Fruit fly (Drosophila melanogaster) whole organism, wandering third instar larva: ENCODE data around the gene CG10479.

Experiments
- Abd-B ChIP-seq: fragments of >200 bp; optimal IDR thresholded peaks from 2 replicates; lab custom pipeline; 2017; ENCODE audit warnings: missing biosample characterization, missing genetic modification characterization
- CG32264 ChIP-seq: fragments of 200-800 bp; sonication (Bioruptor generic); optimal IDR thresholded peaks from 2 replicates; lab custom pipeline; 2016; ENCODE audit warnings: missing biosample characterization, missing genetic modification characterization
- CG9705 ChIP-seq: fragments of 200-800 bp; sonication (Bioruptor generic); optimal IDR thresholded peaks from 2 replicates; lab custom pipeline; 2018; ENCODE audit warnings: missing biosample characterization, mild to moderate bottlenecking, missing genetic modification characterization
- CrebA ChIP-seq: fragments of 200-800 bp; sonication (Bioruptor generic); optimal IDR thresholded peaks from 2 replicates; lab custom pipeline; 2016; ENCODE audit warnings: missing biosample characterization, mild to moderate bottlenecking, missing genetic modification characterization, borderline replicate concordance
- Dfd ChIP-seq: fragments of >200 bp; optimal IDR thresholded peaks from 2 replicates; lab custom pipeline; 2017; ENCODE audit warnings: missing biosample characterization, missing genetic modification characterization
- GATAd ChIP-seq: sonication (Bioruptor generic); optimal IDR thresholded peaks from 2 replicates; lab custom pipeline; 2016; ENCODE audit warnings: missing biosample characterization, missing genetic modification characterization
- HLH106 ChIP-seq: fragments of 200-800 bp; optimal IDR thresholded peaks from 3 replicates; lab custom pipeline; 2019; ENCODE audit warnings: missing biosample characterization, mild to moderate bottlenecking, missing genetic modification characterization, moderate library complexity
- Hnf4 ChIP-seq: fragments of 200-800 bp; sonication (Bioruptor generic); optimal IDR thresholded peaks from 2 replicates; lab custom pipeline; 2016; ENCODE audit warnings: missing biosample characterization, mild to moderate bottlenecking, missing genetic modification characterization
- Hr78 ChIP-seq: fragments of >200 bp; optimal IDR thresholded peaks from 2 replicates; lab custom pipeline; 2017; ENCODE audit warnings: missing biosample characterization, missing genetic modification characterization
- Hr83 ChIP-seq: fragments of 200-300 bp; sonication (Bioruptor generic); optimal IDR thresholded peaks from 2 replicates; lab custom pipeline; 2016; ENCODE audit warnings: missing biosample characterization, mild to moderate bottlenecking, missing genetic modification characterization, moderate library complexity; ENCODE audit not compliant: poor library complexity, severe bottlenecking
- Jra ChIP-seq: sonication (Bioruptor generic); optimal IDR thresholded peaks from 2 replicates; lab custom pipeline; 2016; ENCODE audit warnings: missing biosample characterization, missing genetic modification characterization
- Mio ChIP-seq: sonication (Bioruptor generic); optimal IDR thresholded peaks from 2 replicates; lab custom pipeline; 2016; ENCODE audit warnings: missing biosample characterization, missing genetic modification characterization
- N ChIP-seq: fragments of >200 bp; optimal IDR thresholded peaks from 2 replicates; lab custom pipeline; 2018; ENCODE audit warnings: missing biosample characterization, missing external identifiers, missing genetic modification characterization
- OdsH ChIP-seq: fragments of 200-800 bp; sonication (Bioruptor generic); optimal IDR thresholded peaks from 2 replicates; lab custom pipeline; 2016; ENCODE audit warnings: missing biosample characterization, mild to moderate bottlenecking, missing genetic modification characterization
- Rel ChIP-seq, 2 experiments: fragments of 200-800 bp; sonication (Bioruptor generic) in 1 of 2; optimal IDR thresholded peaks; 2 replicates in 1 of 2; 3 replicates in 1 of 2; lab custom pipeline; 2016 to 2019; ENCODE audit warnings: mild to moderate bottlenecking in 2 of 2, missing biosample characterization in 2 of 2, missing genetic modification characterization in 2 of 2, moderate library complexity in 1 of 2
- Sp1 ChIP-seq: fragments of 200-800 bp; sonication (Bioruptor generic); optimal IDR thresholded peaks from 3 replicates; lab custom pipeline; 2019; ENCODE audit warnings: missing biosample characterization, mild to moderate bottlenecking, missing genetic modification characterization, moderate library complexity
- br ChIP-seq: fragments of 200-800 bp; sonication (Bioruptor generic); optimal IDR thresholded peaks from 2 replicates; lab custom pipeline; 2016; ENCODE audit warnings: missing biosample characterization, missing genetic modification characterization
- brk ChIP-seq: fragments of 200-800 bp; sonication (Bioruptor generic); optimal IDR thresholded peaks from 2 replicates; lab custom pipeline; 2016; ENCODE audit warnings: missing biosample characterization, mild to moderate bottlenecking, missing genetic modification characterization
- dl ChIP-seq, 2 experiments: fragments of 175-275, 200-275 bp in 1 of 2; fragments of 200-275 bp in 1 of 2; sonication (Bioruptor generic); optimal IDR thresholded peaks; lab custom pipeline; 2018; ENCODE audit warnings: mild to moderate bottlenecking in 2 of 2, missing biosample characterization in 2 of 2, missing genetic modification characterization in 2 of 2, moderate library complexity in 2 of 2; ENCODE audit not compliant: partially characterized antibody in 2 of 2, insufficient read depth in 1 of 2
- dmrt93B ChIP-seq: fragments of 200-800 bp; sonication (Bioruptor generic); optimal IDR thresholded peaks from 2 replicates; lab custom pipeline; 2018; ENCODE audit warnings: missing biosample characterization, mild to moderate bottlenecking, missing genetic modification characterization
- dsf ChIP-seq: sonication (Bioruptor generic); optimal IDR thresholded peaks from 2 replicates; lab custom pipeline; 2016; ENCODE audit warnings: missing biosample characterization, missing genetic modification characterization, borderline replicate concordance
- ey ChIP-seq: fragments of 200-800 bp; sonication (Bioruptor generic); optimal IDR thresholded peaks from 2 replicates; lab custom pipeline; 2016; ENCODE audit warnings: missing biosample characterization, missing genetic modification characterization
- fru ChIP-seq: fragments of 200-800 bp; sonication (Bioruptor generic); optimal IDR thresholded peaks from 3 replicates; lab custom pipeline; 2016; ENCODE audit warnings: missing biosample characterization, mild to moderate bottlenecking, missing genetic modification characterization
- h ChIP-seq: fragments of 200-800 bp; sonication (Bioruptor generic); optimal IDR thresholded peaks from 3 replicates; lab custom pipeline; 2016; ENCODE audit warnings: missing biosample characterization, mild to moderate bottlenecking, missing genetic modification characterization
- jim ChIP-seq: fragments of 175-275, 200-325 bp; sonication (Bioruptor generic); optimal IDR thresholded peaks from 2 replicates; lab custom pipeline; 2016; ENCODE audit warnings: missing biosample characterization, mild to moderate bottlenecking, missing genetic modification characterization
- lola ChIP-seq: fragments of >200 bp; optimal IDR thresholded peaks from 2 replicates; lab custom pipeline; 2017; ENCODE audit warnings: missing biosample characterization, missing genetic modification characterization
- pan ChIP-seq: fragments of >200 bp; optimal IDR thresholded peaks from 2 replicates; lab custom pipeline; 2017
- rgr ChIP-seq: fragments of 200-800 bp; sonication (Bioruptor generic); optimal IDR thresholded peaks from 3 replicates; lab custom pipeline; 2016; ENCODE audit warnings: missing biosample characterization, mild to moderate bottlenecking, missing genetic modification characterization
- sage ChIP-seq: fragments of 200-800 bp; sonication (Bioruptor generic); optimal IDR thresholded peaks from 2 replicates; lab custom pipeline; 2016; ENCODE audit warnings: missing biosample characterization, mild to moderate bottlenecking, missing genetic modification characterization
- sv ChIP-seq: fragments of 200-800 bp; sonication (Bioruptor generic); optimal IDR thresholded peaks from 3 replicates; lab custom pipeline; 2016; ENCODE audit warnings: missing biosample characterization, missing genetic modification characterization
- tai ChIP-seq: sonication (Bioruptor generic); optimal IDR thresholded peaks from 2 replicates; lab custom pipeline; 2016; ENCODE audit warnings: missing biosample characterization, missing genetic modification characterization
- usp ChIP-seq: fragments of >200 bp; optimal IDR thresholded peaks from 2 replicates; lab custom pipeline; 2017; ENCODE audit warnings: missing biosample characterization, missing genetic modification characterization
- woc ChIP-seq: sonication (Bioruptor generic); optimal IDR thresholded peaks from 2 replicates; lab custom pipeline; 2016; ENCODE audit warnings: missing biosample characterization, mild to moderate bottlenecking, missing genetic modification characterization

The CG10479 gene

dm6 chr3L:5996936-5997335 is 21.1 kb upstream of the CG10479 start, which contains the start of gene PVRAP:
Gene PVRAP, plus strand, starts transcription at chr3L:5997208.
- TF ChIP-seq brk (GFP tag; lab: Kevin White, UChicago) = no peak
- TF ChIP-seq woc (GFP tag; lab: Kevin White, UChicago) = no peak
- TF ChIP-seq h = no peak
- no peak for TF ChIP-seq Jra
- no peak for TF ChIP-seq Hr78
- TF ChIP-seq pan = no peak
- no peak for TF ChIP-seq Sp1
- no peak for TF ChIP-seq fru (GFP tag; lab: Kevin White, UChicago)
- TF ChIP-seq sv (GFP tag; lab: Kevin White, UChicago) = no peak
- no peak for TF ChIP-seq Abd-B (GFP tag; lab: Kevin White, UChicago)
- no peak for TF ChIP-seq sage (GFP tag; lab: Kevin White, UChicago)
- TF ChIP-seq Dfd (GFP tag; lab: Kevin White, UChicago) = no peak
- TF ChIP-seq br (GFP tag; lab: Kevin White, UChicago) = no peak
- TF ChIP-seq lola (GFP tag; lab: Kevin White, UChicago) = no peak
- no peak for TF ChIP-seq OdsH
- TF ChIP-seq, all 38 proteins: peak for 0

dm6 chr3L:5996520-5996919 is 20.7 kb upstream of the CG10479 start:
- TF ChIP-seq dmrt93B (no peak), Dfd (GFP tag; lab: Kevin White, UChicago) (no peak), Rel (GFP tag; optimal IDR thresholded peaks at IDR 0.05; lab: Kevin White, UChicago) (no peak), Rel (tag; optimal IDR thresholded peaks at IDR 0.05; lab: Kevin White, UChicago) (no peak), dsf (GFP tag; lab: Kevin White, UChicago) (no peak), CrebA (GFP tag; lab: Kevin White, UChicago) (no peak), GATAd (GFP tag; lab: Kevin White, UChicago) (no peak), Abd-B (GFP tag; lab: Kevin White, UChicago) (no peak), HLH106 (tag; lab: Kevin White, UChicago) (no peak), tai (GFP tag; lab: Kevin White, UChicago) (no peak), N (GFP tag; lab: Kevin White, UChicago) (no peak), lola (GFP tag; lab: Kevin White, UChicago) (no peak), dl (GFP tag; optimal IDR thresholded peaks at IDR 0.05; lab: Kevin White, UChicago; ENCODE audit: insufficient read depth in 1 of 2, partially characterized antibody in 2 of 2) (no peak), br (GFP tag; lab: Kevin White, UChicago) (no peak), woc (GFP tag; lab: Kevin White, UChicago) (no peak), Sp1 (no peak), usp (no peak), Hr83 (GFP tag; lab: Kevin White, UChicago) (no peak), pan (no peak), sv (GFP tag; lab: Kevin White, UChicago) (no peak)

- no peak for TF ChIP-seq HLH106 (tag; lab: Kevin White, UChicago)
- no peak for TF ChIP-seq Hnf4 (GFP tag; lab: Kevin White, UChicago)
- TF ChIP-seq sage (GFP tag; lab: Kevin White, UChicago) = no peak
- TF ChIP-seq Dfd (GFP tag; lab: Kevin White, UChicago) = no peak
- no peak for TF ChIP-seq usp
Measured at dm6 chr3L:5993701-5994499, 18.1 kb upstream of the CG10479 start.

dm6 chr3L:5992916-5993315 is 17.1 kb upstream of the CG10479 start:
- TF ChIP-seq h = no peak
- no peak for TF ChIP-seq CG32264
- TF ChIP-seq sage (GFP tag; lab: Kevin White, UChicago) = no peak
- no peak for TF ChIP-seq CrebA (GFP tag; lab: Kevin White, UChicago)
- TF ChIP-seq dl (GFP tag; optimal IDR thresholded peaks at IDR 0.05; lab: Kevin White, UChicago; ENCODE audit: insufficient read depth in 1 of 2, partially characterized antibody in 2 of 2) = no peak
- TF ChIP-seq tai (GFP tag; lab: Kevin White, UChicago) = no peak
- no peak for TF ChIP-seq Jra
- no peak for TF ChIP-seq HLH106 (tag; lab: Kevin White, UChicago)
- TF ChIP-seq rgr = no peak
- no peak for TF ChIP-seq jim
- no peak for TF ChIP-seq ey (GFP tag; lab: Kevin White, UChicago)
- TF ChIP-seq brk (GFP tag; lab: Kevin White, UChicago) = no peak
- TF ChIP-seq Hnf4 (GFP tag; lab: Kevin White, UChicago) = no peak
- no peak for TF ChIP-seq Mio (GFP tag; lab: Kevin White, UChicago)
- no peak for TF ChIP-seq woc (GFP tag; lab: Kevin White, UChicago)
- no peak for TF ChIP-seq CG9705 (GFP tag; lab: Kevin White, UChicago)
